Worm (Caenorhabditis elegans) whole organism, mixed stage, embryonic: ENCODE data around the gene atic-1.

ENCODE experiments used
- ces-1 ChIP-seq: fragments of 150-350 bp; optimal IDR thresholded peaks from 2 replicates; lab custom pipeline; 2014; ENCODE audit warnings: missing biosample characterization, missing genetic modification reagents, missing genetic modification characterization
- drap-1 ChIP-seq: fragments of 200-800 bp; sonication (Bioruptor generic); optimal IDR thresholded peaks from 3 replicates; lab custom pipeline; 2018; ENCODE audit warnings: mild to moderate bottlenecking, missing genetic modification characterization, missing compliant biosample characterization
- lin-13 ChIP-seq: fragments of 150-350 bp; optimal IDR thresholded peaks from 2 replicates; lab custom pipeline; 2014; ENCODE audit warnings: missing biosample characterization, missing genetic modification characterization
- lsy-2 ChIP-seq: fragments of 150-350 bp; optimal IDR thresholded peaks from 2 replicates; lab custom pipeline; 2014; ENCODE audit warnings: missing biosample characterization, missing genetic modification characterization
- mep-1 ChIP-seq: fragments of 150-350 bp; optimal IDR thresholded peaks from 2 replicates; lab custom pipeline; 2017; ENCODE audit warnings: missing biosample characterization, missing genetic modification reagents, missing genetic modification characterization, inconsistent platforms
- mls-2 ChIP-seq: sonication (generic microtip); optimal IDR thresholded peaks from 2 replicates; lab custom pipeline; 2016; ENCODE audit warnings: mild to moderate bottlenecking, missing genetic modification characterization, moderate library complexity, missing compliant biosample characterization
- pha-4 ChIP-seq: fragments of 150-350 bp; optimal IDR thresholded peaks from 2 replicates; lab custom pipeline; 2018; ENCODE audit warnings: missing biosample characterization, missing genetic modification reagents, missing genetic modification characterization
- sptf-1 ChIP-seq: sonication (generic microtip); optimal IDR thresholded peaks from 2 replicates; lab custom pipeline; 2017; ENCODE audit warnings: mild to moderate bottlenecking, missing genetic modification characterization, moderate library complexity, missing compliant biosample characterization
- unc-120 ChIP-seq: sonication (generic microtip); optimal IDR thresholded peaks from 2 replicates; lab custom pipeline; 2017; ENCODE audit warnings: missing genetic modification characterization, missing compliant biosample characterization; ENCODE audit not compliant: poor library complexity, severe bottlenecking

Gene atic-1

DNA sequence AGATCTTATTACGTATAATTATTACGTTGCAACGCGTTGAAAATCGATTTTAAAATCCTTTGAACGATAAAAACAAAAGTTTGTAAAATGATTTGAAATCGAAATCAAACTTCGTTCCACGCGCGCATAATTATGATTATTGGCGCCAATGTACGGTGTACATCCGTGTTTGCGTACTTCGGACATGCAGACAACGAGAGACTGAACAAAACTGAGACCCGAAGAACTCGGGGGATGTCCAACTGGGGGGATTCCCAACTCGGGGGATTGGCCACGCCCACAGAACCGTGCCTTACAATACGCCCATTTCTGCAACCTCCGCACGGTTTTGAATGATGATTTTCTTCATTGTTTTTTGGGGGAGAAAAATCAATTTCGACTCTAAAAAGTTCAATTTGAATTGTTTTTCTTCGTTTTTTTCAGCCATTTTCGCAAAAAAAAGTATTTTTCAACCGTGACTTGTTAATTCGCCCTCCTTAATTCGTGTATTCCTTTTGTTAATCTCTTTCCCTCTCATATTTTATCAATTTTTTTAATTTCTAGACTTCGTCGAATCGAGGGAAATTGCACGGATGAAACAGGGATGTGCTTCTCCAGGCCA lies 65.2 kb downstream of the atic-1 start, which contains the start of gene F20D12.12:
Gene F20D12.12, plus strand, starts transcription at position 542 of the 601 bp plus-strand sequence.
- TF ChIP-seq mls-2 (tag; lab: Kevin White, UChicago) (peak; percentile 23), ces-1 (GFP tag; lab: Kevin White, UChicago) (peak; percentile 66), unc-120 (tag; lab: Kevin White, UChicago) (peak; percentile 84), lin-13 (tag; lab: Kevin White, UChicago) (peak; percentile 50), lsy-2 (tag; lab: Kevin White, UChicago) (peak; percentile 94), sptf-1 (peak; percentile 61), drap-1 (peak; percentile 4), mep-1 (tag; lab: Kevin White, UChicago) (peak; percentile 57), pha-4 (tag; lab: Kevin White, UChicago) (peak; percentile 6)

DNA sequence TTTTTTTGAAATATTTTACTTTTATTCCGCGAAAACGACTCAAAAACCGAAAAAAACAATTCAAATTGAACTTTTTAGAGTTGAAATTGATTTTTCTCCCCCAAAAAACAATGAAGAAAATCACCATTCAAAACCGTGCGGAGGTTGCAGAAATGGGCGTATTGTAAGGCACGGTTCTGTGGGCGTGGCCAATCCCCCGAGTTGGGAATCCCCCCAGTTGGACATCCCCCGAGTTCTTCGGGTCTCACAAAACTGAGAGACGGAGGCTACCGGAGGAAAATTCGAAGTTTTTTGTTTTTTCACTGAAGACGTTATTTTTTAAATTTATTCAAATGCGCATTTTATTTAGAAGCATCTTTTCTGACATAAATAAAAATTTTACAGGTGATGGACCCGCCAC lies 66.5 kb downstream of the atic-1 start, which contains the start of gene mcm-3AP:
Gene mcm-3AP, plus strand, starts transcription at position 383 of the 400 bp plus-strand sequence.
- TF ChIP-seq lsy-2 (tag; lab: Kevin White, UChicago), result peak; percentile 70
